Worm (Caenorhabditis elegans) whole organism, young adult: ENCODE data around the gene eif-3.F.

Experiments used
- F22D6.2 ChIP-seq: sonication (generic microtip); optimal IDR thresholded peaks from 2 replicates; lab custom pipeline; 2016; ENCODE audit warnings: mild to moderate bottlenecking, missing genetic modification characterization, missing compliant biosample characterization
- Y56A3A.18 ChIP-seq: fragments of 200-800 bp; sonication (Bioruptor generic); IDR thresholded peaks from 2 replicates; pipeline ENCODE4 v1.3.6; 2022; ENCODE audit warnings: missing genetic modification reagents, missing genetic modification characterization, missing compliant biosample characterization
- efl-1 ChIP-seq: fragments of 150-350 bp; optimal IDR thresholded peaks from 2 replicates; lab custom pipeline; 2014; ENCODE audit warnings: missing biosample characterization, missing genetic modification reagents, missing genetic modification characterization
- hsf-1 ChIP-seq: fragments of 200-800 bp; sonication (Bioruptor generic); IDR thresholded peaks from 2 replicates; pipeline ENCODE4 v1.3.6; 2022; ENCODE audit warnings: missing genetic modification reagents, missing genetic modification characterization, missing compliant biosample characterization
- madf-10 ChIP-seq: sonication (generic microtip); optimal IDR thresholded peaks from 2 replicates; lab custom pipeline; 2016; ENCODE audit warnings: mild to moderate bottlenecking, missing genetic modification characterization, missing compliant biosample characterization

DNA sequence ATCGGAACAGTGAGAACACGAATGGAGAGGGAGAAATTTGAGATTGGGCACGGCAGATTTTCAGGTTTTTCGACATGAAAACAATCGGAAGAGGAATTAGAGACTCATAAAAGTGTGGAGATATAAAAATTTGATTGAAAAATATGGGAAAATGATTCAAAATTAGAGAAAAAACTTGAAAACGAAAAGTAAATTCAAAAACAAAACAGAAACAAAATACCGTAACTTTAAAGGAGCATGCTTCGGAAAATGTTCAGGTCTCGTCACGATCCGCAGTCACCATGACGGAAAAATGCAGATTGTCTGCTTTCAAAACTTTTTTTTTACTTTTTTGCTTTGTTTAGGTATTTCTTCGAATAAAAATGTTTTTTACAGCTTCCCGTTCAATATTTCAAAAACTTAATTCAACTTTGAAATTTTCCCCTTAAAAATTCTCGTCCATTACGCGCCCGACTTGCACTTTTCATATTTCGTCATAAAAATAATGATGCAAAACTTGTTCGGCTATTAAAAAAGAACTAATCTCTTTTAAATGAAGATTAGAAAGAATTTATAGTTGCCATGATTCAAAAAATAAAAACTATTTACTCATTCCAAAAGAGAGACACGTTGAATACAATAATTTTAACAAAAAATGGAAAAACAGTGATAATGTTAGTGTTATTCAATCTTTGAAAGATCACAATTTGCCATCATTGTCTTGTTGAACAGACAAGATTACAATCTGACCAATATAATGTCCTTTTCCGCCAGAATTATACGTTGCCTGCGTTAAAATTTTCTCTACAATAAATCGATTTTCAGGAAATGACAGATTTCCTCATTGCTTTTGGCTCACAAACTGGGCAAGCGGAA, 46.0 kb upstream of the eif-3.F start, which contains the start of gene mtrr-1:
- TF ChIP-seq F22D6.2, result no peak
- no peak for TF ChIP-seq hsf-1 (GFP tag; lab: Robert Waterston, UW)
- TF ChIP-seq efl-1 (GFP tag; lab: Kevin White, UChicago), result peak; percentile 37
- no peak for TF ChIP-seq madf-10 (tag; lab: Kevin White, UChicago)
- no peak for TF ChIP-seq Y56A3A.18 (GFP tag; lab: Robert Waterston, UW)
